Fruit fly (Drosophila melanogaster): ENCODE data around the gene CG10516.

CG10516 gene

dm6 chr3L:15967588-15968500 is at the start of gene CG10516, which contains the start of gene Brr2 (continued):
- peak; percentile 62 for TF ChIP-seq CG13287 (GFP tag; IDR thresholded peaks at IDR 0.05; ENCODE audit: partially characterized antibody)
- no peak for TF ChIP-seq Poxn (GFP tag; IDR thresholded peaks at IDR 0.05)
- TF ChIP-seq Taf1 (GFP tag; IDR thresholded peaks at IDR 0.05), result no peak
- no peak for TF ChIP-seq luna (GFP tag; optimal IDR thresholded peaks at IDR 0.05)
- TF ChIP-seq Bteb2 (GFP tag; optimal IDR thresholded peaks at IDR 0.05), result peak; percentile 50
- no peak for TF ChIP-seq CG14860 (GFP tag; IDR thresholded peaks at IDR 0.05; ENCODE audit: partially characterized antibody)
- no peak for TF ChIP-seq CTCF (GFP tag; optimal IDR thresholded peaks at IDR 0.05)
- TF ChIP-seq cwo (GFP tag; optimal IDR thresholded peaks at IDR 0.05), result no peak
- TF ChIP-seq tup (GFP tag; optimal IDR thresholded peaks at IDR 0.05), result no peak
- TF ChIP-seq gem (tag; optimal IDR thresholded peaks at IDR 0.05), result no peak
- no peak for TF ChIP-seq CG4707 (GFP tag; optimal IDR thresholded peaks at IDR 0.05)
- TF ChIP-seq Hr78 (GFP tag; optimal IDR thresholded peaks at IDR 0.05), result no peak
- TF ChIP-seq jing (GFP tag; optimal IDR thresholded peaks at IDR 0.05), result no peak
- TF ChIP-seq CG14965 (GFP tag; optimal IDR thresholded peaks at IDR 0.05; ENCODE audit: borderline replicate concordance), result no peak
- TF ChIP-seq hbn (GFP tag; IDR thresholded peaks at IDR 0.05; ENCODE audit: partially characterized antibody), result no peak
- TF ChIP-seq phol (tag; optimal IDR thresholded peaks at IDR 0.05), result peak; percentile 78
- no peak for TF ChIP-seq Ssrp (tag; optimal IDR thresholded peaks at IDR 0.05)
- TF ChIP-seq bcd (GFP tag; optimal IDR thresholded peaks at IDR 0.05), result no peak
- TF ChIP-seq onecut (GFP tag; IDR thresholded peaks at IDR 0.05), result peak; percentile 59
- TF ChIP-seq nmo (GFP tag; optimal IDR thresholded peaks at IDR 0.05), result peak; percentile 74
- peak; percentile 7 for TF ChIP-seq CG7786 (GFP tag; optimal IDR thresholded peaks at IDR 0.05)
- TF ChIP-seq slou (GFP tag; optimal IDR thresholded peaks at IDR 0.05), result no peak
- TF ChIP-seq mirr (GFP tag; optimal IDR thresholded peaks at IDR 0.05), result no peak
- no peak for TF ChIP-seq wdn (GFP tag; IDR thresholded peaks at IDR 0.05)
- TF ChIP-seq CG12659 (GFP tag; optimal IDR thresholded peaks at IDR 0.05), result peak; percentile 67
- TF ChIP-seq Opbp (GFP tag; IDR thresholded peaks at IDR 0.05; ENCODE audit: partially characterized antibody), result no peak
- peak; percentile 81 for TF ChIP-seq CG17186 (GFP tag; optimal IDR thresholded peaks at IDR 0.05)
- TF ChIP-seq Vsx1 (GFP tag; optimal IDR thresholded peaks at IDR 0.05), result no peak
- TF ChIP-seq bigmax (GFP tag; optimal IDR thresholded peaks at IDR 0.05), result no peak
- TF ChIP-seq Mad (GFP tag; optimal IDR thresholded peaks at IDR 0.05), result peak; percentile 35
- TF ChIP-seq CG33557 (GFP tag; optimal IDR thresholded peaks at IDR 0.05), result no peak
- no peak; the same call in 2 of the 3 replicates for TF ChIP-seq knrl (GFP tag; IDR thresholded peaks at IDR 0.05; ENCODE audit: partially characterized antibody)
- no peak for TF ChIP-seq caup (GFP tag; optimal IDR thresholded peaks at IDR 0.05; ENCODE audit: severe bottlenecking)
- no peak for TF ChIP-seq CG18764 (GFP tag; optimal IDR thresholded peaks at IDR 0.05)
- peak; percentile 10 for TF ChIP-seq Antp (GFP tag; optimal IDR thresholded peaks at IDR 0.05)
- TF ChIP-seq HLH4C (GFP tag; IDR thresholded peaks at IDR 0.05; ENCODE audit: partially characterized antibody), result 0 out of 3 replicates have a peak, but pooled peaks have one; percentile 37
- no peak for TF ChIP-seq pho (GFP tag; optimal IDR thresholded peaks at IDR 0.05)
- no peak for TF ChIP-seq CkIIα-i1 (GFP tag; IDR thresholded peaks at IDR 0.05)
- TF ChIP-seq CG18262 (tag; optimal IDR thresholded peaks at IDR 0.05), result no peak
- peak in 1 of 2 experiments; percentile 22 for TF ChIP-seq dpn (GFP tag; optimal IDR thresholded peaks at IDR 0.05)
- TF ChIP-seq Six4 (GFP tag; optimal IDR thresholded peaks at IDR 0.05), result peak; percentile 13
- TF ChIP-seq CG3163 (GFP tag; optimal IDR thresholded peaks at IDR 0.05), result no peak
- no peak for TF ChIP-seq Doc2 (GFP tag; IDR thresholded peaks at IDR 0.05)
- TF ChIP-seq CG33213 (GFP tag; optimal IDR thresholded peaks at IDR 0.05), result peak; percentile 43
- TF ChIP-seq croc (GFP tag; conservative IDR thresholded peaks at IDR 0.05), result no peak
- TF ChIP-seq kni (GFP tag; optimal IDR thresholded peaks at IDR 0.05), result peak; percentile 75
- TF ChIP-seq Nf-YC (tag; optimal IDR thresholded peaks at IDR 0.05), result no peak
- TF ChIP-seq cas (GFP tag; IDR thresholded peaks at IDR 0.05), result no peak

All from whole organism, embryonic.